Worm (Caenorhabditis elegans) whole organism, mixed stage, embryonic: Measurements from ENCODE around the gene far-8.

ENCODE experiments used
- ceh-43 ChIP-seq: fragments of 200-800 bp; sonication (Bioruptor generic); optimal IDR thresholded peaks from 2 replicates; lab custom pipeline; 2018; ENCODE audit warnings: mild to moderate bottlenecking, missing genetic modification characterization, moderate library complexity, missing compliant biosample characterization
- flh-1 ChIP-seq: fragments of 200-800 bp; sonication (Bioruptor generic); optimal IDR thresholded peaks from 2 replicates; lab custom pipeline; 2018; ENCODE audit warnings: mild to moderate bottlenecking, missing genetic modification characterization, moderate library complexity, missing compliant biosample characterization
- nhr-237 ChIP-seq: fragments of 150-350 bp; optimal IDR thresholded peaks from 2 replicates; lab custom pipeline; 2014; ENCODE audit warnings: missing biosample characterization, missing genetic modification characterization
- nhr-28 ChIP-seq: fragments of 150-350 bp; optimal IDR thresholded peaks from 2 replicates; lab custom pipeline; 2014; ENCODE audit warnings: missing biosample characterization, missing genetic modification characterization
- unc-39 ChIP-seq: fragments of 150-350 bp; optimal IDR thresholded peaks from 2 replicates; lab custom pipeline; 2014; ENCODE audit warnings: missing biosample characterization, missing genetic modification characterization
- unc-62 ChIP-seq: fragments of 150-350 bp; optimal IDR thresholded peaks from 2 replicates; lab custom pipeline; 2014; ENCODE audit warnings: missing biosample characterization, missing genetic modification reagents, missing genetic modification characterization

DNA sequence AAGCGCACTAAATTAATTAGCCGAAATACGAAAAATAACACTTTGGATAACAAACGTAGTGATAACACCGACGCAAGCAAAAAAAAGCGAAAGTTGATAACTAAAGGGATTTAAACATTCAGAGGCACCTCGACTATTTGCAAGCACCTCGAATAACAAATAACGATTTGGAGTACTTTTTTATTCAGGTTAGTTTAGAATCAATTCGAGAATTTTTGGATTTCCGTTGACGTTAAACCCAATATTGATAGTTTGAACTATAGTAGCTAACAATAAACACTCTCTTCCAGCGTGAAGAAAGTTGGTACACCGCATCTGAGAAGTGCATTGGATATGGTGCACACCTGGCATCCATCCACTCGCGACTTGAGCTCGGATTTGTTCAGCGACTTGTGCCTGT is 17.5 kb upstream of the far-8 start:
- TF ChIP-seq unc-62 (no peak), ceh-43 (no peak), nhr-28 (tag; lab: Kevin White, UChicago) (no peak), nhr-237 (tag; lab: Kevin White, UChicago) (no peak), flh-1 (no peak), unc-39 (no peak)
